Fruit fly (Drosophila melanogaster): Measurements from ENCODE around the gene Nmdmc.

dm6 chr3R:8998243-8998642 lies 52.1 kb downstream of the Nmdmc start:
- no peak for TF ChIP-seq CG8478 (optimal IDR thresholded peaks at IDR 0.05)
- no peak for TF ChIP-seq EcR (GFP tag; optimal IDR thresholded peaks at IDR 0.05)
- TF ChIP-seq usp (GFP tag; optimal IDR thresholded peaks at IDR 0.05), result no peak
- TF ChIP-seq psq (optimal IDR thresholded peaks at IDR 0.05), result no peak
- no peak for TF ChIP-seq pan (optimal IDR thresholded peaks at IDR 0.05)

Data from whole organism.